Fruit fly (Drosophila melanogaster): ENCODE results near the gene CG18675.

The CG18675 gene

dm6 chr3L:4173584-4173983 lies at the start of gene CG18675:
Gene CG18675 (plus strand): TSS chr3L:4173884.
- no peak for TF ChIP-seq noc (tag; optimal IDR thresholded peaks at IDR 0.05)

- no peak for TF ChIP-seq noc (tag; optimal IDR thresholded peaks at IDR 0.05)
These were observed 48.0 kb upstream of the CG18675 start for dm6 chr3L:4125709-4126108.

- no peak for TF ChIP-seq noc (tag; optimal IDR thresholded peaks at IDR 0.05)
These were observed 45.1 kb upstream of the CG18675 start for dm6 chr3L:4128579-4128978.

dm6 chr3L:4130743-4131142 lies 42.9 kb upstream of the CG18675 start:
- no peak for TF ChIP-seq noc (tag; optimal IDR thresholded peaks at IDR 0.05)

- TF ChIP-seq noc (tag; optimal IDR thresholded peaks at IDR 0.05) = no peak
These were observed 41.1 kb upstream of the CG18675 start for dm6 chr3L:4132585-4132984.

dm6 chr3L:4133724-4134678 lies 39.7 kb upstream of the CG18675 start, which contains the start of gene ens:
Gene ens (minus strand): TSS chr3L:4134550.
- TF ChIP-seq noc (tag; optimal IDR thresholded peaks at IDR 0.05) = no peak

dm6 chr3L:4135857-4136256 lies 37.8 kb upstream of the CG18675 start, which contains the start of gene RfC4:
Gene RfC4 (minus strand): TSS chr3L:4136038.
- TF ChIP-seq noc (tag; optimal IDR thresholded peaks at IDR 0.05) = no peak

- peak; percentile 27 for TF ChIP-seq noc (tag; optimal IDR thresholded peaks at IDR 0.05)
These were observed 34.7 kb upstream of the CG18675 start, which contains the start of the genes Rop and Ras64B for dm6 chr3L:4138804-4139521. Gene Rop (minus strand): TSS chr3L:4138996. Gene Ras64B (plus strand): TSS chr3L:4139076.

- TF ChIP-seq noc (tag; optimal IDR thresholded peaks at IDR 0.05) = no peak
These were observed 32.5 kb upstream of the CG18675 start, which contains the start of gene Akh for dm6 chr3L:4141167-4141566. Gene Akh (plus strand): TSS chr3L:4141467.

- no peak for TF ChIP-seq noc (tag; optimal IDR thresholded peaks at IDR 0.05)
These were observed 31.6 kb upstream of the CG18675 start, which contains the start of gene CG32260 for dm6 chr3L:4142064-4142463. Gene CG32260 (plus strand): TSS chr3L:4142364.

dm6 chr3L:4145229-4145628 lies 28.5 kb upstream of the CG18675 start:
- TF ChIP-seq noc (tag; optimal IDR thresholded peaks at IDR 0.05) = no peak

dm6 chr3L:4148406-4148975 lies 25.2 kb upstream of the CG18675 start, which contains the start of gene CG1299:
Gene CG1299 (plus strand): TSS chr3L:4148696.
- TF ChIP-seq noc (tag; optimal IDR thresholded peaks at IDR 0.05) = no peak

- TF ChIP-seq noc (tag; optimal IDR thresholded peaks at IDR 0.05) = no peak
These were observed 15.8 kb upstream of the CG18675 start for dm6 chr3L:4157852-4158251.

dm6 chr3L:4158361-4158760 lies 15.3 kb upstream of the CG18675 start:
- no peak for TF ChIP-seq noc (tag; optimal IDR thresholded peaks at IDR 0.05)

- TF ChIP-seq noc (tag; optimal IDR thresholded peaks at IDR 0.05) = no peak
These were observed 14.4 kb upstream of the CG18675 start for dm6 chr3L:4159264-4159663.

- no peak for TF ChIP-seq noc (tag; optimal IDR thresholded peaks at IDR 0.05)
These were observed 12.8 kb upstream of the CG18675 start, which contains the start of gene nab for dm6 chr3L:4160926-4161325. Gene nab (minus strand): TSS chr3L:4160932.

Data from whole organism, larva.